Worm (Caenorhabditis elegans) whole organism, young adult: ENCODE results near the gene F33E11.2.

Source experiments
- C17E4.6 ChIP-seq: fragments of 200-800 bp; sonication (Bioruptor generic); IDR thresholded peaks from 2 replicates; pipeline ENCODE4 v1.3.6; 2022; ENCODE audit warnings: missing genetic modification reagents, missing genetic modification characterization, missing compliant biosample characterization
- egrh-3 ChIP-seq: fragments of 200-800 bp; sonication (Bioruptor generic); IDR thresholded peaks from 2 replicates; pipeline ENCODE4 v1.3.6; 2022; ENCODE audit warnings: missing genetic modification reagents, missing genetic modification characterization, missing compliant biosample characterization
- him-1 ChIP-seq: sonication (generic microtip); optimal IDR thresholded peaks from 2 replicates; lab custom pipeline; 2016; ENCODE audit warnings: missing genotype, missing genetic modification reagents, missing genetic modification characterization, missing compliant biosample characterization
- lir-1 ChIP-seq: fragments of 200-800 bp; sonication (Bioruptor generic); conservative IDR thresholded peaks from 2 replicates; pipeline ENCODE4 v1.3.6; 2022; ENCODE audit warnings: missing genetic modification reagents, missing genetic modification characterization, missing compliant biosample characterization
- nhr-179 ChIP-seq: sonication (generic microtip); optimal IDR thresholded peaks from 2 replicates; lab custom pipeline; 2016; ENCODE audit warnings: mild to moderate bottlenecking, missing genetic modification characterization, missing compliant biosample characterization
- somi-1 ChIP-seq: fragments of 200-800 bp; sonication (Bioruptor generic); optimal IDR thresholded peaks from 2 replicates; lab custom pipeline; 2018; ENCODE audit warnings: mild to moderate bottlenecking, missing genetic modification characterization, missing compliant biosample characterization
- sptf-2 ChIP-seq: fragments of 200-800 bp; sonication (Bioruptor generic); optimal IDR thresholded peaks from 2 replicates; lab custom pipeline; 2018; ENCODE audit warnings: mild to moderate bottlenecking, missing genetic modification characterization, missing compliant biosample characterization
- ztf-28 ChIP-seq: fragments of 200-800 bp; sonication (Bioruptor generic); IDR thresholded peaks from 2 replicates; pipeline ENCODE4 v1.3.6; 2022; ENCODE audit warnings: missing genetic modification reagents, missing genetic modification characterization, missing compliant biosample characterization

DNA sequence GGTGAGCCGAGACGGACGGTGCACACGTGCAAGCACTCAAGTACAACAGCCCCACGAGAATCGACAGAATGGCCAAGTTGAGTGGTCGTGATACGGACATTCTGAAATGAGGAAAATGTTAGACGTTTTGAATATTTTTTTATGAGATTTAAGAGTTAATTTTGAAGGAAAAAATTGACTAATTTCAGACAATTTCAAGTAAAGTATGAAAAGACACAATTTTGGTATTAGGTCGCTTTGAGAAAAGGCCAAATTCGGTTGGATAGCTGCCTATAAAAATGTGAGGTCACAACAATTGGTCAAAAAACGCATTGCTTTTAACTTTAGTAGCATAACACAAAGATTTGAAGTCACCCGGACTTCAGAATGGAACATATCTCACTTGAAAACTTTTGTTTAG, 24.9 kb upstream of the F33E11.2 start, which contains the start of gene nlp-70:
- TF ChIP-seq ztf-28 (GFP tag; lab: Robert Waterston, UW) (no peak), C17E4.6 (GFP tag; lab: Robert Waterston, UW) (no peak), him-1 (tag; lab: Kevin White, UChicago) (no peak), sptf-2 (GFP tag; lab: Kevin White, UChicago) (no peak), lir-1 (GFP tag; lab: Robert Waterston, UW) (no peak), somi-1 (no peak), egrh-3 (GFP tag; lab: Robert Waterston, UW) (no peak), nhr-179 (no peak)
